Fruit fly (Drosophila melanogaster): Measurements from ENCODE around the gene TrissinR.

Gene TrissinR

DNA sequence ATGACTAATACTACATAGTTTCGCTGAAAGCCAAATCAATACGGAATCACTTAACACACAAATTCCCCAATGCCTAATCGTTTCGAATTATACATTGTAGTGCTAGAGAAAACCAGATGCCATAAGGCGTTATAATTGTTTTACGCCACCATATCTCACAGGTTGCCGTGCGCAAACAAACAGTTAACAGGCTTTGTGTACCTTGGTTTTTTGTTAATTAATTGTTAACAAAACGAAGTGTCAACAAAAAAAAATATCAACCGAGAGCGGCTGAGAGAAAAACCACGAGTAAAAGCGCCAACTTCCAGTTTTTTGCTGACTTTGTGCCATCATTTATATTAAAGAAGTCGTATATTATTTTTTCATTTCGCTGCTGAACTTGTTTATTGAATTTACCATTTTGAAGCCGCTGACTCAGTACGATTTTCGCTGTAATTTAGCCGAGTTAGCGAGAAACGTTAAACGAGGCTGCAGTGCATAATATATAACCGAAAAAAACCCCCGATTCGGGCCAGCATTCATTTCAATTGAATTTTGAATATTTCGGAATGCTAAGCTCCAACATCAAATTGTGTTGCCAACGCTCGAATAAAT lies 52.8 kb downstream of the TrissinR start:
- TF ChIP-seq psq (optimal IDR thresholded peaks at IDR 0.05), result no peak
- no peak for TF ChIP-seq ttk (optimal IDR thresholded peaks at IDR 0.05)
- TF ChIP-seq h (optimal IDR thresholded peaks at IDR 0.05), result no peak
- TF ChIP-seq Myc (optimal IDR thresholded peaks at IDR 0.05), result no peak
- no peak for TF ChIP-seq Sin3A (optimal IDR thresholded peaks at IDR 0.05)
- no peak for TF ChIP-seq insv (optimal IDR thresholded peaks at IDR 0.05)

DNA sequence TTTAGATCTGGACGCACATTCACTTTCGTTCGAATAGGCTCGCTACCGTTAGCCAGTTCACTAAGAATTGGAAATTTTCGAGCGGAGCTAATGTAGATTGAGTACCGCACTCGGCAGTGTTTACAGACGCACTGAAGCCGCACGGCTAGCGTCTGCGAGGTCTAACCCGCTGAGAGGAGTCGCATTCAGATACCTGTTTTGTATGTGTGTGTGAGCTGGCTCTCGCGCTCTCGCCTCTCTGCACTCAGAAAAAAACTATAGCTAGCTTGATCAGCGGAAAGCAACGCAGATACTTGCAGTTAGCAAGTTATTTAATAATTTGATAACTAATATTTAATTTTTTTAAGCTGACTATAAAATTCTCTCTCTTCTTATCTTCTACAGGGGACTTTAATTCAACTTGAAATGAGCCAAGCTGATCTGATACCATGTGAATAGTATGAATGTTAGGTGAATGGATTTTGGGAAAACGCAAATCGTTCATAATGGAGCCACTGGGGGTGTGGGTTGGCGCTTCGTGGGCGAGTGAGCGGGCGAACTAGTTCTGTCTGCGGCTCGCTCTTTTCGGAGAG lies 55.6 kb downstream of the TrissinR start, which contains the start of gene rau:
TSS of gene rau (minus strand) at position 136 of the 572 bp plus-strand sequence.
- TF ChIP-seq insv (optimal IDR thresholded peaks at IDR 0.05) (no peak), psq (optimal IDR thresholded peaks at IDR 0.05) (no peak), Sin3A (optimal IDR thresholded peaks at IDR 0.05) (no peak), ttk (optimal IDR thresholded peaks at IDR 0.05) (no peak), Myc (optimal IDR thresholded peaks at IDR 0.05) (no peak), h (optimal IDR thresholded peaks at IDR 0.05) (no peak)

dm6 chr2L:5881181-5881580 lies 57.4 kb downstream of the TrissinR start:
- no peak for TF ChIP-seq psq (optimal IDR thresholded peaks at IDR 0.05)
- TF ChIP-seq Myc (optimal IDR thresholded peaks at IDR 0.05), result no peak
- no peak for TF ChIP-seq ttk (optimal IDR thresholded peaks at IDR 0.05)
- no peak for TF ChIP-seq h (optimal IDR thresholded peaks at IDR 0.05)
- TF ChIP-seq insv (optimal IDR thresholded peaks at IDR 0.05), result no peak
- TF ChIP-seq Sin3A (optimal IDR thresholded peaks at IDR 0.05), result no peak

DNA sequence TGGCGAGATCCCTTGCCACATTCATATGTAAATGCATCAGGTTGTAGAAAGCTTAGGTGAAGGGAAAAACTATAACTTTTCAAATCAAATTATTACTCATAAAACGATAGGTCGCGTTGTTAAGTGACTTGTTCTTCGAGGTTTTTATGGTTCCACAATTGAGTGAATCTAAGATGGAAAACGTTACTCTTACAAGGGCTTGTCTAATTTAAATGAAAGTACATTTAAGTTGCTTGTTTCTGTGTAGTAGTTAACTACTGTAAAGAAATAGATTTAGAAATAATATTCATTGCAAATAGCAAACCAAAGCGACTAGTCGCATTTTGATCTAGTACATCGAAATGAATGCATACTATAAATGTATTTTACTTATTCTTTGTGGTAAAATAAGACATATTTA lies 59.6 kb downstream of the TrissinR start, which contains the start of gene CG44574:
TSS of gene CG44574 (plus strand) at position 301 of the 400 bp plus-strand sequence.
- TF ChIP-seq Sin3A (optimal IDR thresholded peaks at IDR 0.05), result no peak
- no peak for TF ChIP-seq Myc (optimal IDR thresholded peaks at IDR 0.05)
- TF ChIP-seq psq (optimal IDR thresholded peaks at IDR 0.05), result no peak
- TF ChIP-seq insv (optimal IDR thresholded peaks at IDR 0.05), result no peak
- no peak for TF ChIP-seq ttk (optimal IDR thresholded peaks at IDR 0.05)
- no peak for TF ChIP-seq h (optimal IDR thresholded peaks at IDR 0.05)

- no peak for TF ChIP-seq ttk (optimal IDR thresholded peaks at IDR 0.05)
- TF ChIP-seq Myc (optimal IDR thresholded peaks at IDR 0.05), result no peak
- TF ChIP-seq psq (optimal IDR thresholded peaks at IDR 0.05), result no peak
- TF ChIP-seq h (optimal IDR thresholded peaks at IDR 0.05), result no peak
Measured at dm6 chr2L:5884674-5885073, 60.9 kb downstream of the TrissinR start, which contains the start of the genes Sfp26Ac and CG43185. Gene Sfp26Ac (minus strand): TSS chr2L:5884774. Gene CG43185 (plus strand): TSS chr2L:5884888.

DNA sequence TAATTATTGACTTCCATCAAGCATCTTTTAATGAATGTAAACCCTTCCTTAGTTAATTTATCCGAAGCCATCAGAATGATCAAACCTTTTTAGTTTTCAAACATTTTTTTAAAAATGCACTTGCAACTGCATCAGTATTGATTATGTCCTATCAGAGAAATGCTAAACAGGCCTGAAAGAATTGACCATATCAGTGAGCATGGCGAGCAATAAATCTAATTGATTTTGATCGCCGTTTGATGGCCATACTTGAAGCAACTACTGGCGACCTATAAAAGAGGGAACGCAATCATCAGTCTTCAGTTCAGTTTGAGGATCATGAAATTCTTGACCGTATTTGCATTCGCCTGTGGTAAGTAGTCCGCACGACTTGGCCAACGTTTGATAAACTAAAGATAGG lies 61.9 kb downstream of the TrissinR start, which contains the start of gene CG9029:
TSS of gene CG9029 (plus strand) at position 301 of the 400 bp plus-strand sequence.
- TF ChIP-seq Sin3A (optimal IDR thresholded peaks at IDR 0.05) (no peak), Myc (optimal IDR thresholded peaks at IDR 0.05) (no peak), ttk (optimal IDR thresholded peaks at IDR 0.05) (no peak), insv (optimal IDR thresholded peaks at IDR 0.05) (no peak), h (optimal IDR thresholded peaks at IDR 0.05) (no peak)

DNA sequence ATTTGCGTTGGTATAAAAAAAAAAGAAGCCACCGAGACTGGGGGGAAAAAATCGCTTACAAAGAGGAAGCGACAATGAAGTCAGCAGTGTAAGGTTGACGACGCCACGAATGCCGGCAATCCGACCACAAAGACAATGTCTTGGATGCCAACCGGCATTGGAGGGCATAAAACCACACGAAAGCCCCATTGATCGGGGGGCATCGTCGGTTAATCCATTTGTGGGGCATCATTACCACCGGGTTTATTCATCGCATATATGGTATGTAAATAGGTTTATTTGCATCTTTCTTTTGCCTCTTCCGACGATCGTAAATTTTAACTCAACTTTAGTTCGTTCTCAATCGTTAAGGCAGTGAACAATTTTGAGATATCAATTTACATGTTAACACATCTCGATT lies 63.2 kb downstream of the TrissinR start:
- TF ChIP-seq h (optimal IDR thresholded peaks at IDR 0.05), result no peak
- no peak for TF ChIP-seq Myc (optimal IDR thresholded peaks at IDR 0.05)

DNA sequence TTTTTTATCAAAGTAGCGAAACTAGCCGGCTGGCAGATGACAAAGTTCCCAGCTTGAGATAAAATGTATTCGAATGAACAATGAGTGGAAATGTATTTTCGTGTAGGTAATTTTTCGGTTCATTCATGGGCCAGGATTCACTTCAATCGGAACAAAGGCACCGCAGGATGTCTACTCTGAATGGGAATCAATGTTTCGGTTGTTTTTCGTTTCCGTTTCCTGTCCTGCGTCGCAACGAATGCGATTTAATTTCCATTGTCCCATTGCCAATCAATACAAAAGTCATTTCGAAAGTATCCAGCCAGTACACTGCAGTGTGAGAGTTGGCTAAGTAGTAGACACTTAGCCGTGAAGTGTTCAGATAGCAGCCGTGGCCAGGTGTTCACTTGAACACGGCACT lies 66.8 kb downstream of the TrissinR start:
- TF ChIP-seq psq (optimal IDR thresholded peaks at IDR 0.05), result no peak

DNA sequence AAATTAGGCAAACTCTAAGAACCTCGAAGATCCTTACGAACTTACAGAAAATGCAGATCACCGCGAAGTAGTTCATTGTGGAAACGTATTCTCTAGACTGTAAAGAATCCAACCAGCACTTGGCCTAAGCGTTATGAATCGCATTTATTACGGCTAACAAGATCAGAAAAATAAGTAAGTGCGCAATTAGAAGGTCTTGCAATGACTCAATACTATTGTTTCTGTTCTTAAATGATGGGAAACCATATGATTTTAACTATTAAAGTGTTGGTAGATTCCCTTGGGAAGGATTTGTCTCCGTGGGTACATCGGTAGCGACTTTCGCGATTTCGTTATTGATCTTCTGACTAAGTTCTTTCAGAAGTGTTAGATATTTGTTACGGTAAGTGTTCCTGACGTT lies 69.0 kb downstream of the TrissinR start, which contains the start of gene Acp26Ab:
TSS of gene Acp26Ab (minus strand) at position 101 of the 400 bp plus-strand sequence.
- TF ChIP-seq Myc (optimal IDR thresholded peaks at IDR 0.05), result no peak
- no peak for TF ChIP-seq ttk (optimal IDR thresholded peaks at IDR 0.05)
- TF ChIP-seq psq (optimal IDR thresholded peaks at IDR 0.05), result no peak
- TF ChIP-seq h (optimal IDR thresholded peaks at IDR 0.05), result no peak

- TF ChIP-seq psq (optimal IDR thresholded peaks at IDR 0.05) (no peak), h (optimal IDR thresholded peaks at IDR 0.05) (no peak), Sin3A (optimal IDR thresholded peaks at IDR 0.05) (no peak), ttk (optimal IDR thresholded peaks at IDR 0.05) (no peak), Myc (optimal IDR thresholded peaks at IDR 0.05) (no peak), insv (optimal IDR thresholded peaks at IDR 0.05) (no peak)
Measured at dm6 chr2L:5893796-5894195, 70.0 kb downstream of the TrissinR start, which contains the start of gene Acp26Aa. Gene Acp26Aa (minus strand): TSS chr2L:5893896.

DNA sequence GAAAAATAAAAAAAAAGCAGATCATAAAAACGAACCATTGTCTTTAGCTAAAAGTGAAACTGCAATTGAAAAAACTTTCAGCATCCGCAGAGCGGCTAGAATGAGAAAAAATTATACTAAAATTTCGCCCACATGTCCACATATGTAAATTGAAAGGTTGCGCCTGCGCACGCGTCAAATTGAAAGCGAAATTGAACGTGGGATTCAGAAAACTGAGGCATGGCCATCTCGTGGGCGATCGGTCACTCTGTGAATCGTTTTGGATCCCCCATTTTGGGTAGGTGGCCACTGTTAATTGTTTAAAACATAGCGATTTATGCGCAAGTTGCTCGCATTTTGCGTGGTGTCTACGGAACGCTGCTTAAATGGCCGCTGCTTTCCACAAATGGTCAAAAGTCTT lies 70.7 kb downstream of the TrissinR start:
- TF ChIP-seq Sin3A (optimal IDR thresholded peaks at IDR 0.05) (no peak), insv (optimal IDR thresholded peaks at IDR 0.05) (no peak), psq (optimal IDR thresholded peaks at IDR 0.05) (no peak), h (optimal IDR thresholded peaks at IDR 0.05) (no peak), Myc (optimal IDR thresholded peaks at IDR 0.05) (no peak), ttk (optimal IDR thresholded peaks at IDR 0.05) (no peak)

DNA sequence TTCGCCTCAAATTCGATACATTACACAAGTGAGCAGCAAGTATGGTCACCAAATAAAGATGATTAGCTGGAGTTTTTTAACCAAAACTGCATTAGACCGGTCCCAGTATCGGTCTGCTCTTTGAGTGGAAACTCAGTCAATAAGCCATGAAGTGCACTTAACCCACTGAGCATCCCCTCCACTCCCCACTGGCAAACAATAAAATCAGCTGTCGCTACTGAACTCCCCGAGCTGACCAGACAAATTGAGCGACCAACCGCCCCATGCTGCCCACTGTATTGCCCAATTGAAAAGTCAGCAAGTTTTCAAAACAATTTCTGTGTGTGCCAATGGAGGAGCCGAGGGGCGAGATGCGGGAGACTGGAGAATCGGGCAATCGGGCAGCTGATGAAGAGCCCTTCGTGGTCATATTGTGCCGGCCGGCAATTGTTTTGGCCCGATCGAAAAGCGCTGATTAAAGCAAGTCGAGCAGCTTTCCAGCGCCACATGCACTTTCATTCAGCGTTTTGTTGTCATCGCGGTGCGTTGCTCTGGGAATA lies 75.4 kb downstream of the TrissinR start:
- TF ChIP-seq Myc (optimal IDR thresholded peaks at IDR 0.05), result no peak
- no peak for TF ChIP-seq ttk (optimal IDR thresholded peaks at IDR 0.05)
- TF ChIP-seq psq (optimal IDR thresholded peaks at IDR 0.05), result no peak
- TF ChIP-seq insv (optimal IDR thresholded peaks at IDR 0.05), result no peak
- TF ChIP-seq h (optimal IDR thresholded peaks at IDR 0.05), result no peak
- TF ChIP-seq Sin3A (optimal IDR thresholded peaks at IDR 0.05), result no peak

dm6 chr2L:5901553-5901952 lies 77.7 kb downstream of the TrissinR start:
- TF ChIP-seq ttk (optimal IDR thresholded peaks at IDR 0.05), result no peak
- no peak for TF ChIP-seq h (optimal IDR thresholded peaks at IDR 0.05)
- TF ChIP-seq Myc (optimal IDR thresholded peaks at IDR 0.05), result no peak
- TF ChIP-seq psq (optimal IDR thresholded peaks at IDR 0.05), result no peak
- no peak for TF ChIP-seq Sin3A (optimal IDR thresholded peaks at IDR 0.05)
- TF ChIP-seq insv (optimal IDR thresholded peaks at IDR 0.05), result no peak
